Fruit fly (Drosophila melanogaster): ENCODE measurements around the gene CG42507.

CG42507 gene

DNA sequence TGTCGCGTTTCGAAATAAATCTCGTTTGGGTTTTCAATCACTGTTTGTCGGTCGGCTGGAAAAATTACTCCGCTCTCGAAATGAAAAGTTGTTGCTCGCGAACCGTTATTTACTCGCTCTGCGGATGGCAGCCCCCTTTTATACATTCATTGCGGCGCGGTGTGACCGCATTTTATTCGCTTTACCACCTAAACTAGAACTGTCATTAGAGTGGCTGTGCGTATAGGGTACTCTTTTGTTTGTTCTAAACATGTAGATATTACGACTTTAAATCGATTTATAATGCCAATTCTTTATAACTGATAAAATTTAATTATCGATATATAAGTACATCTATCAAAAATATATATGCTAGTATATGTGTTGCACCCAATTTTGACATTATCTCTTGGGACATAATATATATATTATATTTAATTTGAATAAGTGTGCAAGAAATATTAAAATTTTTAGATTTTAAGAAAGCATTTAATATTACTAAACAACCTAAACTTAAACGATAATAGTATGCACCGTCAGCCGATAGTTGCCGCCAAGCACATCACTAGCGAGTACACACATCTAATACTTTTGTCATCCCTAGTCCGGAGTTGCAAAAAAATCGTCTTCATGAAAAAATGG lies 28.6 kb upstream of the CG42507 start, which contains the start of the genes bmm and Tdrd3 (continued):
- TF ChIP-seq Side (GFP tag; optimal IDR thresholded peaks at IDR 0.05): peak; percentile 31
- no peak for TF ChIP-seq Dfd (GFP tag; optimal IDR thresholded peaks at IDR 0.05)
- TF ChIP-seq CG8359 (GFP tag; optimal IDR thresholded peaks at IDR 0.05; ENCODE audit: borderline replicate concordance): no peak
- TF ChIP-seq CG17829 (tag; optimal IDR thresholded peaks at IDR 0.05): peak; percentile 87
- peak; percentile 80 for TF ChIP-seq Fer3 (tag; optimal IDR thresholded peaks at IDR 0.05)
- TF ChIP-seq CG43689 (GFP tag; IDR thresholded peaks at IDR 0.05): no peak
- TF ChIP-seq CG31441 (GFP tag; IDR thresholded peaks at IDR 0.05): peak; percentile 92
- TF ChIP-seq CG11560 (tag; IDR thresholded peaks at IDR 0.05): peak; percentile 27; the same call in 1 of the 3 replicates
- peak; percentile 87 for TF ChIP-seq Hmr (GFP tag; optimal IDR thresholded peaks at IDR 0.05)
- peak; percentile 73 for TF ChIP-seq HmgZ (tag; optimal IDR thresholded peaks at IDR 0.05)
- TF ChIP-seq ftz-f1 (GFP tag; optimal IDR thresholded peaks at IDR 0.05): no peak
- peak; percentile 76 for TF ChIP-seq CG4424 (GFP tag; optimal IDR thresholded peaks at IDR 0.05)
- peak; percentile 73 for TF ChIP-seq CG17359 (tag; optimal IDR thresholded peaks at IDR 0.05)
- peak; percentile 48 for TF ChIP-seq kah (GFP tag; optimal IDR thresholded peaks at IDR 0.05)
- peak; percentile 72 for TF ChIP-seq CG9437 (GFP tag; optimal IDR thresholded peaks at IDR 0.05)
- TF ChIP-seq CG10959 (GFP tag; IDR thresholded peaks at IDR 0.05): no peak; the same call in 1 of the 2 replicates
- TF ChIP-seq D (optimal IDR thresholded peaks at IDR 0.05): no peak
- peak; percentile 32 for TF ChIP-seq D (GFP tag; optimal IDR thresholded peaks at IDR 0.05)
- TF ChIP-seq CG3995 (GFP tag; optimal IDR thresholded peaks at IDR 0.05): peak; percentile 39
- TF ChIP-seq lov (optimal IDR thresholded peaks at IDR 0.05): no peak
- no peak for TF ChIP-seq lov (GFP tag; IDR thresholded peaks at IDR 0.05)
- TF ChIP-seq Hr3 (GFP tag; optimal IDR thresholded peaks at IDR 0.05): peak; percentile 89
- TF ChIP-seq HHEX (GFP tag; optimal IDR thresholded peaks at IDR 0.05): peak; percentile 61
- TF ChIP-seq CG10267 (tag; optimal IDR thresholded peaks at IDR 0.05): peak; percentile 88
- TF ChIP-seq ssp (GFP tag; IDR thresholded peaks at IDR 0.05): peak; percentile 67
- no peak for TF ChIP-seq sim (GFP tag; IDR thresholded peaks at IDR 0.05)
- peak; percentile 83 for TF ChIP-seq rib (GFP tag; IDR thresholded peaks at IDR 0.05)
- peak; percentile 89 for TF ChIP-seq CG30020 (tag; optimal IDR thresholded peaks at IDR 0.05)
- peak; percentile 83 for TF ChIP-seq sens (GFP tag)
- TF ChIP-seq Sry-δ (GFP tag; optimal IDR thresholded peaks at IDR 0.05): peak; percentile 94
- peak; percentile 78; the same call in 1 of the 3 replicates for TF ChIP-seq zen2 (GFP tag; IDR thresholded peaks at IDR 0.05; ENCODE audit: partially characterized antibody)
- peak; percentile 60 for TF ChIP-seq al (GFP tag; IDR thresholded peaks at IDR 0.05)
- TF ChIP-seq stc (GFP tag; IDR thresholded peaks at IDR 0.05): peak; percentile 25; the same call in 1 of the 2 replicates
- peak; percentile 81 for TF ChIP-seq CG11504 (tag; optimal IDR thresholded peaks at IDR 0.05)
- TF ChIP-seq dimm (GFP tag; IDR thresholded peaks at IDR 0.05): 0 out of 2 replicates have a peak, but pooled peaks have one; percentile 7
- peak; percentile 73 for TF ChIP-seq ci (GFP tag; IDR thresholded peaks at IDR 0.05)
- peak; percentile 81 for TF ChIP-seq CG6765 (GFP tag; optimal IDR thresholded peaks at IDR 0.05)
- peak; percentile 90 for TF ChIP-seq sqz (GFP tag; optimal IDR thresholded peaks at IDR 0.05)
- peak; percentile 93 for TF ChIP-seq Rfx (GFP tag; IDR thresholded peaks at IDR 0.05)
- peak; percentile 31; the same call in 1 of the 2 replicates for TF ChIP-seq Awh (GFP tag; IDR thresholded peaks at IDR 0.05)
- no peak for TF ChIP-seq CG10565 (GFP tag; optimal IDR thresholded peaks at IDR 0.05)
- TF ChIP-seq repo (GFP tag; optimal IDR thresholded peaks at IDR 0.05): peak; percentile 20
- no peak for TF ChIP-seq Atf3 (GFP tag; optimal IDR thresholded peaks at IDR 0.05)
- TF ChIP-seq CG14710 (tag; optimal IDR thresholded peaks at IDR 0.05): peak; percentile 95
- no peak for TF ChIP-seq CG7928 (GFP tag; optimal IDR thresholded peaks at IDR 0.05)
- peak; percentile 76 for TF ChIP-seq chm (GFP tag; IDR thresholded peaks at IDR 0.05)
- TF ChIP-seq E2f1 (GFP tag; IDR thresholded peaks at IDR 0.05): peak; percentile 62; the same call in 1 of the 2 replicates
- peak in 1 of 3 experiments; percentile 89 for TF ChIP-seq lola (GFP tag; optimal IDR thresholded peaks at IDR 0.05)
- peak; percentile 78 for TF ChIP-seq CG11085 (GFP tag; IDR thresholded peaks at IDR 0.05)
- TF ChIP-seq disco-r (GFP tag; optimal IDR thresholded peaks at IDR 0.05): peak; percentile 40
- TF ChIP-seq dpn (GFP tag; optimal IDR thresholded peaks at IDR 0.05): peak; percentile 63 to 85
